5 fruit fly cellular contexts compared by ENCODE assay signal in genomic region chr3R:25482463-25483173, dm6.
TF ChIP-seq lines count a peak whose summit lies in the region.

XNP (minus strand) TSS chr3R:25482834.
CG42488 (plus strand) TSS chr3R:25483098.
CG5116 (plus strand) TSS chr3R:25483098.

TF ChIP-seq in whole organism, adult, 20 proteins besides CTCF, POLR2A, EP300 and RAD21 (continued from another document):
- TF ChIP-seq CG33017 (tag; optimal IDR thresholded peaks at IDR 0.05; lab: Kevin White, UChicago) = peak; percentile 15
- TF ChIP-seq CG1620 (GFP tag; optimal IDR thresholded peaks at IDR 0.05; lab: Kevin White, UChicago) = peak; percentile 78
- peak; percentile 70 for TF ChIP-seq ovo (GFP tag; optimal IDR thresholded peaks at IDR 0.05; lab: Kevin White, UChicago)

TF ChIP-seq in whole organism, embryonic, 481 proteins besides CTCF, POLR2A, EP300 and RAD21 (continued from another document and continues in another):
- TF ChIP-seq nerfin-2 (GFP tag; IDR thresholded peaks at IDR 0.05; lab: Robert Waterston, UW; ENCODE audit: partially characterized antibody) = peak; percentile 98
- no peak for TF ChIP-seq Oli (tag; optimal IDR thresholded peaks at IDR 0.05; lab: Kevin White, UChicago)
- no peak for TF ChIP-seq PHDP (tag; optimal IDR thresholded peaks at IDR 0.05; lab: Kevin White, UChicago)
- TF ChIP-seq vnd (GFP tag; IDR thresholded peaks at IDR 0.05; lab: Robert Waterston, UW; ENCODE audit: partially characterized antibody) = peak; percentile 99
- TF ChIP-seq da (GFP tag; optimal IDR thresholded peaks at IDR 0.05; lab: Kevin White, UChicago) = no peak
- TF ChIP-seq croc (GFP tag; conservative IDR thresholded peaks at IDR 0.05; lab: Robert Waterston, UW) = no peak
- no peak for TF ChIP-seq wdn (GFP tag; IDR thresholded peaks at IDR 0.05; lab: Robert Waterston, UW)
- no peak for TF ChIP-seq Eip74EF (GFP tag; optimal IDR thresholded peaks at IDR 0.05; lab: Kevin White, UChicago)
- no peak for TF ChIP-seq CG30431 (GFP tag; optimal IDR thresholded peaks at IDR 0.05; lab: Kevin White, UChicago)
- TF ChIP-seq CG10959 (GFP tag; IDR thresholded peaks at IDR 0.05; lab: Robert Waterston, UW) = no peak
- TF ChIP-seq CG16813 (GFP tag; IDR thresholded peaks at IDR 0.05; lab: Robert Waterston, UW; ENCODE audit: partially characterized antibody) = peak; percentile 99
- no peak for TF ChIP-seq Jarid2 (GFP tag; optimal IDR thresholded peaks at IDR 0.05; lab: Kevin White, UChicago)
- TF ChIP-seq gt (GFP tag; IDR thresholded peaks at IDR 0.05; lab: Robert Waterston, UW) = no peak
- TF ChIP-seq Fer3 (tag; optimal IDR thresholded peaks at IDR 0.05; lab: Kevin White, UChicago) = peak; percentile 45
- no peak for TF ChIP-seq CG3838 (GFP tag; optimal IDR thresholded peaks at IDR 0.05; lab: Kevin White, UChicago)
- peak; percentile 92 for TF ChIP-seq CG17385 (GFP tag; optimal IDR thresholded peaks at IDR 0.05; lab: Kevin White, UChicago)
- TF ChIP-seq CG11723 (GFP tag; optimal IDR thresholded peaks at IDR 0.05; lab: Kevin White, UChicago) = no peak
- TF ChIP-seq ase (GFP tag; IDR thresholded peaks at IDR 0.05; lab: Robert Waterston, UW) = no peak
- TF ChIP-seq Dp (GFP tag; optimal IDR thresholded peaks at IDR 0.05; lab: Kevin White, UChicago) = peak; percentile 43
- no peak for TF ChIP-seq Hmr (GFP tag; optimal IDR thresholded peaks at IDR 0.05; lab: Kevin White, UChicago)
- peak; percentile 61; the same call in 2 of the 4 replicates for TF ChIP-seq Gug (GFP tag; IDR thresholded peaks at IDR 0.05; lab: Robert Waterston, UW)
- TF ChIP-seq ERR (GFP tag; optimal IDR thresholded peaks at IDR 0.05; lab: Kevin White, UChicago) = no peak
- TF ChIP-seq Camta (GFP tag; optimal IDR thresholded peaks at IDR 0.05; lab: Kevin White, UChicago) = no peak
- TF ChIP-seq sima (GFP tag; optimal IDR thresholded peaks at IDR 0.05; lab: Kevin White, UChicago) = no peak
- TF ChIP-seq Atf3 (GFP tag; optimal IDR thresholded peaks at IDR 0.05; lab: Kevin White, UChicago) = no peak
- TF ChIP-seq CG7745 (tag; optimal IDR thresholded peaks at IDR 0.05; lab: Kevin White, UChicago) = no peak
- peak; percentile 19 for TF ChIP-seq CG8388 (GFP tag; optimal IDR thresholded peaks at IDR 0.05; lab: Kevin White, UChicago)
- TF ChIP-seq CG1233 (GFP tag; optimal IDR thresholded peaks at IDR 0.05; lab: Kevin White, UChicago) = peak; percentile 39
- TF ChIP-seq NC2β (GFP tag; optimal IDR thresholded peaks at IDR 0.05; lab: Kevin White, UChicago) = no peak
- peak; percentile 31 for TF ChIP-seq Dip3 (GFP tag; optimal IDR thresholded peaks at IDR 0.05; lab: Kevin White, UChicago)
- TF ChIP-seq CG16863 (GFP tag; optimal IDR thresholded peaks at IDR 0.05; lab: Kevin White, UChicago) = no peak
- TF ChIP-seq ken (GFP tag; IDR thresholded peaks at IDR 0.05; lab: Robert Waterston, UW) = no peak
- peak; percentile 3 for TF ChIP-seq HmgD (GFP tag; optimal IDR thresholded peaks at IDR 0.05; lab: Kevin White, UChicago)

TF ChIP-seq in whole organism, prepupa, 60 proteins besides CTCF, POLR2A, EP300 and RAD21 (continued from another document and continues in another):
- TF ChIP-seq spab (GFP tag; optimal IDR thresholded peaks at IDR 0.05; lab: Kevin White, UChicago) (peak; percentile 80), CG9139 (GFP tag; optimal IDR thresholded peaks at IDR 0.05; lab: Kevin White, UChicago) (peak; percentile 83), eg (GFP tag; IDR thresholded peaks at IDR 0.05; lab: Robert Waterston, UW) (peak; percentile 85), dsx (GFP tag; optimal IDR thresholded peaks at IDR 0.05; lab: Kevin White, UChicago; ENCODE audit: poor library complexity, severe bottlenecking) (peak; percentile 69), topi (GFP tag; optimal IDR thresholded peaks at IDR 0.05; lab: Kevin White, UChicago) (no peak), Eip75B (GFP tag; optimal IDR thresholded peaks at IDR 0.05; lab: Kevin White, UChicago) (no peak), Hr4 (GFP tag; optimal IDR thresholded peaks at IDR 0.05; lab: Kevin White, UChicago) (no peak), CG15336 (GFP tag; IDR thresholded peaks at IDR 0.05; lab: Robert Waterston, UW) (peak; percentile 69), esn (GFP tag; optimal IDR thresholded peaks at IDR 0.05; lab: Kevin White, UChicago) (peak; percentile 64), Met (GFP tag; optimal IDR thresholded peaks at IDR 0.05; lab: Kevin White, UChicago) (no peak), CG1621 (tag; optimal IDR thresholded peaks at IDR 0.05; lab: Kevin White, UChicago) (peak; percentile 63), cyc (GFP tag; optimal IDR thresholded peaks at IDR 0.05; lab: Kevin White, UChicago) (peak; percentile 32), CG11902 (GFP tag; optimal IDR thresholded peaks at IDR 0.05; lab: Kevin White, UChicago) (no peak), Hr38 (GFP tag; optimal IDR thresholded peaks at IDR 0.05; lab: Kevin White, UChicago) (no peak), CG6163 (GFP tag; IDR thresholded peaks at IDR 0.05; lab: Robert Waterston, UW) (peak; percentile 98), dac (GFP tag; optimal IDR thresholded peaks at IDR 0.05; lab: Kevin White, UChicago) (peak; percentile 68), CG31627 (GFP tag; optimal IDR thresholded peaks at IDR 0.05; lab: Kevin White, UChicago) (peak; percentile 35), CG34406 (GFP tag; optimal IDR thresholded peaks at IDR 0.05; lab: Kevin White, UChicago) (peak; percentile 26), CG8119 (GFP tag; IDR thresholded peaks at IDR 0.05; lab: Robert Waterston, UW) (peak; percentile 75), CG8319 (GFP tag; optimal IDR thresholded peaks at IDR 0.05; lab: Kevin White, UChicago) (no peak), CG16779 (tag; optimal IDR thresholded peaks at IDR 0.05; lab: Kevin White, UChicago) (peak; percentile 87), CG32006 (GFP tag; optimal IDR thresholded peaks at IDR 0.05; lab: Kevin White, UChicago) (peak; percentile 73), salr (GFP tag; optimal IDR thresholded peaks at IDR 0.05; lab: Kevin White, UChicago) (peak in 1 of 2 experiments; percentile 73), ss (GFP tag; optimal IDR thresholded peaks at IDR 0.05; lab: Kevin White, UChicago) (peak; percentile 90), CG6854 (GFP tag; optimal IDR thresholded peaks at IDR 0.05; lab: Kevin White, UChicago) (peak; percentile 42), CG6276 (GFP tag; optimal IDR thresholded peaks at IDR 0.05; lab: Kevin White, UChicago) (peak; percentile 91), pdm3 (GFP tag; optimal IDR thresholded peaks at IDR 0.05; lab: Kevin White, UChicago) (no peak), Lpt (GFP tag; optimal IDR thresholded peaks at IDR 0.05; lab: Kevin White, UChicago) (peak; percentile 79), Ets96B (tag; optimal IDR thresholded peaks at IDR 0.05; lab: Kevin White, UChicago) (peak; percentile 72), acj6 (GFP tag; optimal IDR thresholded peaks at IDR 0.05; lab: Kevin White, UChicago) (no peak), net (GFP tag; optimal IDR thresholded peaks at IDR 0.05; lab: Kevin White, UChicago) (peak; percentile 75), CG10631 (GFP tag; optimal IDR thresholded peaks at IDR 0.05; lab: Kevin White, UChicago) (no peak), svp (GFP tag; lab: Kevin White, UChicago) (no peak), CG11762 (GFP tag; optimal IDR thresholded peaks at IDR 0.05; lab: Kevin White, UChicago; ENCODE audit: insufficient read depth) (no peak)

TF ChIP-seq in whole organism, pupa, 21 proteins besides CTCF, POLR2A, EP300 and RAD21 (continued from another document):
- peak; percentile 32 for TF ChIP-seq EcR (GFP tag; optimal IDR thresholded peaks at IDR 0.05; lab: Kevin White, UChicago)

TF ChIP-seq in whole organism, wandering third instar larva, 38 proteins besides CTCF, POLR2A, EP300 and RAD21 (continued from another document):
- TF ChIP-seq Myc (optimal IDR thresholded peaks at IDR 0.05; lab: Kevin White, UChicago) = no peak
- no peak for TF ChIP-seq GATAd (GFP tag; optimal IDR thresholded peaks at IDR 0.05; lab: Kevin White, UChicago)
- no peak for TF ChIP-seq lola (GFP tag; optimal IDR thresholded peaks at IDR 0.05; lab: Kevin White, UChicago)
- no peak for TF ChIP-seq tai (GFP tag; optimal IDR thresholded peaks at IDR 0.05; lab: Kevin White, UChicago)
- TF ChIP-seq Hr78 (GFP tag; optimal IDR thresholded peaks at IDR 0.05; lab: Kevin White, UChicago) = no peak
- peak; percentile 61 for TF ChIP-seq Sp1 (GFP tag; optimal IDR thresholded peaks at IDR 0.05; lab: Kevin White, UChicago)
- TF ChIP-seq psq (GFP tag; optimal IDR thresholded peaks at IDR 0.05; lab: Kevin White, UChicago) = peak; percentile 99
- peak; percentile 36 for TF ChIP-seq ey (GFP tag; optimal IDR thresholded peaks at IDR 0.05; lab: Kevin White, UChicago)
- TF ChIP-seq Dfd (GFP tag; optimal IDR thresholded peaks at IDR 0.05; lab: Kevin White, UChicago) = no peak
- no peak for TF ChIP-seq br (GFP tag; optimal IDR thresholded peaks at IDR 0.05; lab: Kevin White, UChicago)
- TF ChIP-seq brk (GFP tag; optimal IDR thresholded peaks at IDR 0.05; lab: Kevin White, UChicago) = no peak
- TF ChIP-seq dl (GFP tag; optimal IDR thresholded peaks at IDR 0.05; lab: Kevin White, UChicago; ENCODE audit: insufficient read depth in 1 of 2, partially characterized antibody in 2 of 2) = no peak
- TF ChIP-seq Dif (GFP tag; optimal IDR thresholded peaks at IDR 0.05; lab: Kevin White, UChicago; ENCODE audit: partially characterized antibody) = no peak
- TF ChIP-seq sv (GFP tag; optimal IDR thresholded peaks at IDR 0.05; lab: Kevin White, UChicago) = peak; percentile 1
- no peak for TF ChIP-seq jim (GFP tag; optimal IDR thresholded peaks at IDR 0.05; lab: Kevin White, UChicago)
- TF ChIP-seq N (GFP tag; optimal IDR thresholded peaks at IDR 0.05; lab: Kevin White, UChicago) = no peak
- no peak for TF ChIP-seq usp (GFP tag; optimal IDR thresholded peaks at IDR 0.05; lab: Kevin White, UChicago)
TF ChIP-seq in whole organism, wandering third instar larva: peak in this region for 10.
